Worm (Caenorhabditis elegans) whole organism, mixed stage, embryonic: ENCODE measurements around the gene srx-2.

Experiments used
- ces-1 ChIP-seq: fragments of 150-350 bp; optimal IDR thresholded peaks from 2 replicates; lab custom pipeline; 2014; ENCODE audit warnings: missing biosample characterization, missing genetic modification reagents, missing genetic modification characterization
- drap-1 ChIP-seq: fragments of 200-800 bp; sonication (Bioruptor generic); optimal IDR thresholded peaks from 3 replicates; lab custom pipeline; 2018; ENCODE audit warnings: mild to moderate bottlenecking, missing genetic modification characterization, missing compliant biosample characterization
- elt-1 ChIP-seq: sonication (generic microtip); optimal IDR thresholded peaks from 2 replicates; lab custom pipeline; 2017; ENCODE audit warnings: missing genetic modification characterization, mild to moderate bottlenecking, missing compliant biosample characterization, antibody characterized with exemption, moderate library complexity, borderline replicate concordance; ENCODE audit not compliant: insufficient read depth
- elt-3 ChIP-seq: fragments of 150-350 bp; optimal IDR thresholded peaks from 2 replicates; lab custom pipeline; 2014; ENCODE audit warnings: missing biosample characterization, missing genetic modification characterization
- mep-1 ChIP-seq: fragments of 150-350 bp; optimal IDR thresholded peaks from 2 replicates; lab custom pipeline; 2017; ENCODE audit warnings: missing biosample characterization, missing genetic modification reagents, missing genetic modification characterization, inconsistent platforms
- nhr-12 ChIP-seq: fragments of 150-350 bp; optimal IDR thresholded peaks from 2 replicates; lab custom pipeline; 2014; ENCODE audit warnings: missing biosample characterization, missing genetic modification characterization
- nhr-2 ChIP-seq: fragments of 150-350 bp; optimal IDR thresholded peaks from 2 replicates; lab custom pipeline; 2014; ENCODE audit warnings: missing biosample characterization, missing genetic modification characterization
- nhr-237 ChIP-seq: fragments of 150-350 bp; optimal IDR thresholded peaks from 2 replicates; lab custom pipeline; 2014; ENCODE audit warnings: missing biosample characterization, missing genetic modification characterization
- nhr-76 ChIP-seq: sonication (generic microtip); optimal IDR thresholded peaks from 2 replicates; lab custom pipeline; 2017; ENCODE audit warnings: missing biosample characterization, missing genetic modification characterization
- sptf-1 ChIP-seq: sonication (generic microtip); optimal IDR thresholded peaks from 2 replicates; lab custom pipeline; 2017; ENCODE audit warnings: mild to moderate bottlenecking, missing genetic modification characterization, moderate library complexity, missing compliant biosample characterization
- tbx-8 ChIP-seq: fragments of 200-800 bp; sonication (Bioruptor generic); optimal IDR thresholded peaks from 2 replicates; lab custom pipeline; 2018; ENCODE audit warnings: mild to moderate bottlenecking, missing genetic modification characterization, moderate library complexity, missing compliant biosample characterization
- unc-62 ChIP-seq: fragments of 150-350 bp; optimal IDR thresholded peaks from 2 replicates; lab custom pipeline; 2014; ENCODE audit warnings: missing biosample characterization, missing genetic modification reagents, missing genetic modification characterization
- ztf-11 ChIP-seq: fragments of 150-350 bp; optimal IDR thresholded peaks from 2 replicates; lab custom pipeline; 2014; ENCODE audit warnings: missing biosample characterization, missing genetic modification characterization

DNA sequence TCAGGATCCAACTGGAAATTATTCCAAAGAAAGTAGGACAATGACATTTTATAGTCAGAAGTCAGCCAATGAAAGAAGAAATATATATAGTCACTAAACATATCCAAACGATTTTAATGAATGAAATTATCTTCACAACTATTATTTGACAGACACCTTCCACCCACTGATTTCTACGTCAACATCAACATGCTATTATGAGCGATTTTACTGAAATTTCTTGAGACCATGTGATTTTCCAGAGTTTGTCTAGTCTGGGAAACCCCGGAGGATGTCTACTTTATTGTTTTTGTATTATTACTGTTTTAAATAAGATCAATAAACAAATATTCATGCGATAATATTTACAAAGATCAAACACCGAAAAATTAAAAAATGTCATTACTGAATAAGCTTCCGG lies 6.3 kb downstream of the srx-2 start, which contains the start of gene srt-18:
- TF ChIP-seq unc-62 (GFP tag; lab: Kevin White, UChicago) (no peak), sptf-1 (tag; lab: Kevin White, UChicago) (no peak), elt-1 (tag; lab: Kevin White, UChicago) (no peak), nhr-76 (tag; lab: Kevin White, UChicago) (no peak), ces-1 (GFP tag; lab: Kevin White, UChicago) (no peak), drap-1 (no peak), elt-3 (tag; lab: Kevin White, UChicago) (no peak), nhr-237 (tag; lab: Kevin White, UChicago) (no peak), ztf-11 (tag; lab: Kevin White, UChicago) (no peak), nhr-12 (tag; lab: Kevin White, UChicago) (no peak), nhr-2 (tag; lab: Kevin White, UChicago) (no peak), mep-1 (tag; lab: Kevin White, UChicago) (no peak), tbx-8 (no peak)
